Fruit fly (Drosophila melanogaster) whole organism, embryonic: Measurements from ENCODE around the gene CG32599.
A peak's percentile ranks its signal among the peaks of the same experiment; 100 is the strongest.

Experiments
- Bgb ChIP-seq: fragments of 200-800 bp; sonication (Bioruptor generic); IDR thresholded peaks from 2 replicates; pipeline ENCODE4 v1.3.6; 2022; ENCODE audit warnings: missing biosample characterization, missing genetic modification characterization; ENCODE audit not compliant: partially characterized antibody
- BtbVII ChIP-seq: fragments of 200-800 bp; sonication (Bioruptor generic); optimal IDR thresholded peaks from 3 replicates; lab custom pipeline; 2017; ENCODE audit warnings: missing biosample characterization, mild to moderate bottlenecking, missing genetic modification characterization
- CG10147 ChIP-seq: fragments of 200-800 bp; sonication (Bioruptor generic); optimal IDR thresholded peaks from 2 replicates; lab custom pipeline; 2019; ENCODE audit warnings: missing biosample characterization, mild to moderate bottlenecking, missing genetic modification characterization, moderate library complexity
- CG10321 ChIP-seq: fragments of 200-800 bp; sonication (Bioruptor generic); IDR thresholded peaks from 2 replicates; pipeline ENCODE4 v1.3.6; 2022; ENCODE audit warnings: missing biosample characterization, missing genetic modification characterization
- CG10543 ChIP-seq: fragments of 200-800 bp; sonication (Bioruptor generic); optimal IDR thresholded peaks from 3 replicates; lab custom pipeline; 2017; ENCODE audit warnings: missing biosample characterization, mild to moderate bottlenecking, missing genetic modification characterization, moderate library complexity
- CG12299 ChIP-seq: fragments of 200-800 bp; sonication (Bioruptor generic); optimal IDR thresholded peaks from 2 replicates; lab custom pipeline; 2018; ENCODE audit warnings: missing biosample characterization, mild to moderate bottlenecking, missing genetic modification characterization
- CG13624 ChIP-seq: fragments of 200-800 bp; sonication (Bioruptor generic); optimal IDR thresholded peaks from 2 replicates; lab custom pipeline; 2016; ENCODE audit warnings: missing biosample characterization, missing genetic modification characterization
- CG13775 ChIP-seq: fragments of 200-800 bp; sonication (Bioruptor generic); optimal IDR thresholded peaks from 3 replicates; lab custom pipeline; 2017; ENCODE audit warnings: missing biosample characterization, mild to moderate bottlenecking, missing genetic modification characterization
- CG14441 ChIP-seq: fragments of 200-800 bp; sonication (Bioruptor generic); IDR thresholded peaks from 2 replicates; pipeline ENCODE4 v1.3.6; 2022; ENCODE audit warnings: missing biosample characterization, missing genetic modification characterization
- CG16779 ChIP-seq: fragments of 200-800 bp; sonication (Bioruptor generic); IDR thresholded peaks from 2 replicates; pipeline ENCODE4 v1.3.6; 2022; ENCODE audit warnings: missing biosample characterization, missing genetic modification characterization
- CG17186 ChIP-seq: fragments of 200-800 bp; sonication (Bioruptor generic); optimal IDR thresholded peaks from 3 replicates; lab custom pipeline; 2017; ENCODE audit warnings: missing biosample characterization, missing genetic modification reagents, missing genetic modification characterization
- CG17568 ChIP-seq: fragments of 200-800 bp; sonication (Bioruptor generic); optimal IDR thresholded peaks from 2 replicates; lab custom pipeline; 2018; ENCODE audit warnings: missing biosample characterization, mild to moderate bottlenecking, missing genetic modification characterization, moderate library complexity
- CG18764 ChIP-seq: fragments of 200-800 bp; sonication (Bioruptor generic); optimal IDR thresholded peaks from 3 replicates; lab custom pipeline; 2016; ENCODE audit warnings: missing biosample characterization, missing genetic modification characterization
- CG31365 ChIP-seq: fragments of 200-800 bp; sonication (Bioruptor generic); optimal IDR thresholded peaks from 2 replicates; lab custom pipeline; 2018; ENCODE audit warnings: missing biosample characterization, mild to moderate bottlenecking, missing genetic modification characterization
- CG31388 ChIP-seq: fragments of 200-800 bp; sonication (Bioruptor generic); optimal IDR thresholded peaks from 2 replicates; lab custom pipeline; 2016; ENCODE audit warnings: missing biosample characterization, missing genetic modification characterization
- CG3163 ChIP-seq: fragments of 200-800 bp; sonication (Bioruptor generic); optimal IDR thresholded peaks from 3 replicates; lab custom pipeline; 2016; ENCODE audit warnings: missing biosample characterization, missing genetic modification characterization
- CG4820 ChIP-seq: fragments of 200-800 bp; sonication (Bioruptor generic); optimal IDR thresholded peaks from 3 replicates; lab custom pipeline; 2016; ENCODE audit warnings: missing biosample characterization, missing genetic modification characterization
- CG5180 ChIP-seq: fragments of 200-800 bp; sonication (Bioruptor generic); optimal IDR thresholded peaks from 3 replicates; lab custom pipeline; 2017; ENCODE audit warnings: missing biosample characterization, missing genetic modification characterization, mild to moderate bottlenecking, moderate library complexity, missing genetic modification reagents
- CG7271 ChIP-seq: fragments of 200-800 bp; sonication (Bioruptor generic); optimal IDR thresholded peaks from 2 replicates; lab custom pipeline; 2018; ENCODE audit warnings: missing biosample characterization, mild to moderate bottlenecking, missing genetic modification characterization, moderate library complexity
- CG7928 ChIP-seq: fragments of 200-800 bp; sonication (Bioruptor generic); optimal IDR thresholded peaks from 2 replicates; lab custom pipeline; 2017; ENCODE audit warnings: missing biosample characterization, mild to moderate bottlenecking, missing genetic modification characterization
- CoRest ChIP-seq: fragments of 200-800 bp; sonication (Bioruptor generic); optimal IDR thresholded peaks from 3 replicates; lab custom pipeline; 2018; ENCODE audit warnings: missing biosample characterization, mild to moderate bottlenecking, missing genetic modification characterization, moderate library complexity
- Deaf1 ChIP-seq: fragments of 200-800 bp; optimal IDR thresholded peaks from 3 replicates; lab custom pipeline; 2019; ENCODE audit warnings: missing biosample characterization, mild to moderate bottlenecking, missing genetic modification characterization, moderate library complexity
- E2f1 ChIP-seq: fragments of 200-800 bp; sonication (Bioruptor generic); IDR thresholded peaks from 2 replicates; pipeline ENCODE4 v1.3.6; 2022; ENCODE audit warnings: missing biosample characterization, missing genetic modification characterization
- Ets97D ChIP-seq: fragments of 200-800 bp; sonication (Bioruptor generic); optimal IDR thresholded peaks from 3 replicates; lab custom pipeline; 2016; ENCODE audit warnings: missing biosample characterization, missing genetic modification characterization
- Gug ChIP-seq: fragments of 200-800 bp; sonication (Bioruptor generic); IDR thresholded peaks from 4 replicates; pipeline ENCODE4 v1.3.6; 2022; ENCODE audit warnings: missing biosample characterization, missing genetic modification characterization
- H15 ChIP-seq: fragments of 200-800 bp; sonication (Bioruptor generic); IDR thresholded peaks from 3 replicates; pipeline ENCODE4 v1.3.6; 2022; ENCODE audit warnings: missing biosample characterization, missing genetic modification characterization
- Hmr ChIP-seq: fragments of 200-800 bp; sonication (Bioruptor generic); optimal IDR thresholded peaks from 3 replicates; lab custom pipeline; 2017; ENCODE audit warnings: mild to moderate bottlenecking, missing biosample characterization, missing genetic modification reagents, missing genetic modification characterization
- Vsx1 ChIP-seq: fragments of 200-800 bp; sonication (Bioruptor generic); optimal IDR thresholded peaks from 2 replicates; lab custom pipeline; 2017; ENCODE audit warnings: missing biosample characterization, mild to moderate bottlenecking, missing genetic modification characterization, missing genetic modification reagents
- YL-1 ChIP-seq: fragments of 200-800 bp; sonication (Bioruptor generic); optimal IDR thresholded peaks from 3 replicates; lab custom pipeline; 2017; ENCODE audit warnings: missing biosample characterization, mild to moderate bottlenecking, missing genetic modification characterization
- dati ChIP-seq: fragments of 200-800 bp; sonication (Bioruptor generic); IDR thresholded peaks from 2 replicates; pipeline ENCODE4 v1.3.6; 2022; ENCODE audit warnings: missing biosample characterization, missing genetic modification characterization
- fu2 ChIP-seq: fragments of 200-800 bp; sonication (Bioruptor generic); optimal IDR thresholded peaks from 2 replicates; lab custom pipeline; 2016; ENCODE audit warnings: missing biosample characterization, missing genetic modification characterization
- gem ChIP-seq: fragments of 200-800 bp; sonication (Bioruptor generic); optimal IDR thresholded peaks from 2 replicates; lab custom pipeline; 2019; ENCODE audit warnings: missing biosample characterization, mild to moderate bottlenecking, missing genetic modification characterization, moderate library complexity
- hb ChIP-seq: fragments of 200-800 bp; sonication (Bioruptor generic); IDR thresholded peaks from 3 replicates; pipeline ENCODE4 v1.3.6; 2022; ENCODE audit warnings: missing biosample characterization, missing genetic modification characterization; ENCODE audit not compliant: partially characterized antibody
- ind ChIP-seq: fragments of 200-800 bp; sonication (Bioruptor generic); optimal IDR thresholded peaks from 3 replicates; lab custom pipeline; 2016; ENCODE audit warnings: missing biosample characterization, missing genetic modification characterization
- insv ChIP-seq, 2 experiments: fragments of 200-800 bp; sonication (Bioruptor generic); optimal IDR thresholded peaks; 3 replicates each; lab custom pipeline; 2016 to 2018; ENCODE audit warnings: missing biosample characterization in 2 of 2, missing genetic modification characterization in 2 of 2
- jigr1 ChIP-seq: fragments of 200-800 bp; sonication (Bioruptor generic); IDR thresholded peaks from 3 replicates; pipeline ENCODE4 v1.3.6; 2022; ENCODE audit warnings: missing biosample characterization, missing genetic modification characterization
- kah ChIP-seq: fragments of 200-800 bp; sonication (Bioruptor generic); optimal IDR thresholded peaks from 2 replicates; lab custom pipeline; 2018; ENCODE audit warnings: missing biosample characterization, mild to moderate bottlenecking, missing genetic modification characterization
- maf-S ChIP-seq: fragments of 200-800 bp; sonication (Bioruptor generic); optimal IDR thresholded peaks from 2 replicates; lab custom pipeline; 2016; ENCODE audit warnings: missing biosample characterization, missing genetic modification characterization
- pan ChIP-seq, 4 experiments: fragments of >200 bp in 3 of 4; fragments of 200-800 bp in 1 of 4; sonication (Bioruptor generic) in 1 of 4; optimal IDR thresholded peaks in 3 of 4; IDR thresholded peaks in 1 of 4; 2 replicates each; pipeline versions ENCODE4 v1.3.6 to Lab custom; 2017 to 2022; ENCODE audit warnings: missing biosample characterization in 2 of 4, missing genetic modification characterization in 2 of 4, mixed read lengths in 1 of 4
- pros ChIP-seq: fragments of 200-800 bp; sonication (Bioruptor generic); optimal IDR thresholded peaks from 3 replicates; lab custom pipeline; 2019; ENCODE audit warnings: missing biosample characterization, mild to moderate bottlenecking, missing genetic modification characterization, moderate library complexity
- repo ChIP-seq: fragments of 200-800 bp; sonication (Bioruptor generic); optimal IDR thresholded peaks from 2 replicates; lab custom pipeline; 2016; ENCODE audit warnings: missing biosample characterization, missing genetic modification characterization
- schlank ChIP-seq: fragments of 200-800 bp; sonication (Bioruptor generic); optimal IDR thresholded peaks from 2 replicates; lab custom pipeline; 2018; ENCODE audit warnings: missing biosample characterization, mild to moderate bottlenecking, missing genetic modification characterization
- sens ChIP-seq: fragments of 200-800 bp; sonication (Bioruptor generic); peaks from one replicate; lab custom pipeline; 2016; ENCODE audit warnings: missing biosample characterization, missing genetic modification characterization
- slp2 ChIP-seq: fragments of 200-800 bp; sonication (Bioruptor generic); optimal IDR thresholded peaks from 2 replicates; lab custom pipeline; 2016; ENCODE audit warnings: missing biosample characterization, missing genetic modification characterization
- tll ChIP-seq, 2 experiments: fragments of 200-800 bp in 1 of 2; fragments of >200 bp in 1 of 2; sonication (Bioruptor generic) in 1 of 2; optimal IDR thresholded peaks; 2 replicates each; lab custom pipeline; 2017 to 2019; ENCODE audit warnings: missing biosample characterization in 2 of 2, missing genetic modification characterization in 2 of 2, mild to moderate bottlenecking in 1 of 2, moderate library complexity in 1 of 2
- toy ChIP-seq: fragments of 200-800 bp; sonication (Bioruptor generic); IDR thresholded peaks from 2 replicates; pipeline ENCODE4 v1.3.6; 2022; ENCODE audit warnings: missing biosample characterization, missing genetic modification characterization
- wor ChIP-seq: fragments of 200-800 bp; sonication (Bioruptor generic); IDR thresholded peaks from 2 replicates; pipeline ENCODE4 v1.3.6; 2022; ENCODE audit warnings: missing biosample characterization, missing genetic modification characterization
- zfh2 ChIP-seq: fragments of 200-800 bp; sonication (Bioruptor generic); optimal IDR thresholded peaks from 2 replicates; lab custom pipeline; 2016; ENCODE audit warnings: missing biosample characterization, missing genetic modification characterization

Gene CG32599

dm6 chrX:14214505-14215449 lies 28.7 kb upstream of the CG32599 start (continued):
- TF ChIP-seq E2f1 (GFP tag; lab: Robert Waterston, UW) (0 out of 2 replicates have a peak, but pooled peaks have one; percentile 23), Vsx1 (peak; percentile 21), CG10147 (GFP tag; lab: Kevin White, UChicago) (peak; percentile 75), dati (no peak), schlank (no peak), zfh2 (GFP tag; lab: Kevin White, UChicago) (no peak), BtbVII (GFP tag; lab: Kevin White, UChicago) (peak; percentile 31), CG31365 (tag; lab: Kevin White, UChicago) (no peak), insv (GFP tag; optimal IDR thresholded peaks at IDR 0.05; lab: Kevin White, UChicago) (no peak), CoRest (tag; lab: Kevin White, UChicago) (peak; percentile 48), slp2 (no peak), CG13624 (GFP tag; lab: Kevin White, UChicago) (peak; percentile 5), repo (no peak), CG17186 (GFP tag; lab: Kevin White, UChicago) (no peak), CG5180 (peak; percentile 20), CG14441 (GFP tag; lab: Robert Waterston, UW) (no peak), YL-1 (no peak), CG3163 (GFP tag; lab: Kevin White, UChicago) (no peak), kah (GFP tag; lab: Kevin White, UChicago) (no peak), ind (GFP tag; lab: Kevin White, UChicago) (peak; percentile 24), H15 (GFP tag; lab: Robert Waterston, UW) (no peak), fu2 (GFP tag; lab: Kevin White, UChicago) (no peak), Hmr (GFP tag; lab: Kevin White, UChicago) (peak; percentile 70), CG12299 (tag; lab: Kevin White, UChicago) (no peak), CG4820 (GFP tag; lab: Kevin White, UChicago) (no peak), CG10543 (GFP tag; lab: Kevin White, UChicago) (no peak), CG16779 (GFP tag; lab: Robert Waterston, UW) (no peak), hb (no peak), wor (no peak), Ets97D (GFP tag; lab: Kevin White, UChicago) (no peak), CG10321 (no peak), CG31388 (no peak), CG18764 (GFP tag; lab: Kevin White, UChicago) (no peak), pros (GFP tag; lab: Kevin White, UChicago) (no peak), CG7271 (tag; lab: Kevin White, UChicago) (no peak), sens (GFP tag; lab: Kevin White, UChicago) (peak; percentile 54), tll (GFP tag; optimal IDR thresholded peaks at IDR 0.05; lab: Kevin White, UChicago) (no peak), CG17568 (GFP tag; lab: Kevin White, UChicago) (no peak), Bgb (GFP tag; lab: Robert Waterston, UW) (no peak), gem (tag; lab: Kevin White, UChicago) (peak; percentile 69), Deaf1 (tag; lab: Kevin White, UChicago) (peak; percentile 31), CG13775 (GFP tag; lab: Kevin White, UChicago) (peak; percentile 49), maf-S (no peak), CG7928 (GFP tag; lab: Kevin White, UChicago) (peak; percentile 8), jigr1 (GFP tag; lab: Robert Waterston, UW) (no peak), Gug (GFP tag; lab: Robert Waterston, UW) (0 out of 4 replicates have a peak, but pooled peaks have one; percentile 4), pan (optimal IDR thresholded peaks at IDR 0.05; lab: Kevin White, UChicago) (no peak), pan (GFP tag; optimal IDR thresholded peaks at IDR 0.05 in 1 of 2, IDR thresholded peaks at IDR 0.05 in 1 of 2) (peak in 1 of 2 experiments; percentile 42), toy (GFP tag; lab: Robert Waterston, UW) (no peak)
